Fruit fly (Drosophila melanogaster) whole organism, embryonic: ENCODE results near the gene Cyp4d1.

Experiments
- Bdp1 ChIP-seq: fragments of 200-800 bp; sonication (Bioruptor generic); optimal IDR thresholded peaks from 3 replicates; lab custom pipeline; 2016; ENCODE audit warnings: missing biosample characterization, missing genetic modification characterization
- CG10366 ChIP-seq: fragments of 200-800 bp; sonication (Bioruptor generic); IDR thresholded peaks from 2 replicates; pipeline ENCODE4 v1.3.6; 2022; ENCODE audit warnings: missing biosample characterization, missing genetic modification characterization
- CG11085 ChIP-seq: fragments of 200-800 bp; sonication (Bioruptor generic); IDR thresholded peaks from 2 replicates; pipeline ENCODE4 v1.3.6; 2022; ENCODE audit warnings: missing biosample characterization, missing genetic modification characterization
- CG11093 ChIP-seq: fragments of 200-800 bp; sonication (Bioruptor generic); IDR thresholded peaks from 3 replicates; pipeline ENCODE4 v1.3.6; 2022; ENCODE audit warnings: missing biosample characterization, missing genetic modification characterization
- CG11247 ChIP-seq: fragments of 200-800 bp; sonication (Bioruptor generic); IDR thresholded peaks from 2 replicates; pipeline ENCODE4 v1.3.6; 2022; ENCODE audit warnings: missing biosample characterization, missing genetic modification characterization
- CG12769 ChIP-seq: fragments of 200-800 bp; sonication (Bioruptor generic); optimal IDR thresholded peaks from 2 replicates; lab custom pipeline; 2019; ENCODE audit warnings: missing biosample characterization, mild to moderate bottlenecking, missing genetic modification characterization, moderate library complexity
- CG12942 ChIP-seq: fragments of 200-800 bp; sonication (Bioruptor generic); optimal IDR thresholded peaks from 3 replicates; lab custom pipeline; 2016; ENCODE audit warnings: missing biosample characterization, missing genetic modification characterization
- CG15073 ChIP-seq: fragments of 200-800 bp; sonication (Bioruptor generic); optimal IDR thresholded peaks from 2 replicates; lab custom pipeline; 2016; ENCODE audit warnings: missing biosample characterization, missing genetic modification characterization
- CG1603 ChIP-seq: fragments of 200-800 bp; sonication (Bioruptor generic); optimal IDR thresholded peaks from 2 replicates; lab custom pipeline; 2019; ENCODE audit warnings: missing biosample characterization, mild to moderate bottlenecking, missing genetic modification characterization, moderate library complexity
- CG16779 ChIP-seq: fragments of 200-800 bp; sonication (Bioruptor generic); IDR thresholded peaks from 2 replicates; pipeline ENCODE4 v1.3.6; 2022; ENCODE audit warnings: missing biosample characterization, missing genetic modification characterization
- CG17186 ChIP-seq: fragments of 200-800 bp; sonication (Bioruptor generic); optimal IDR thresholded peaks from 3 replicates; lab custom pipeline; 2017; ENCODE audit warnings: missing biosample characterization, missing genetic modification reagents, missing genetic modification characterization
- CG18262 ChIP-seq: fragments of 200-800 bp; optimal IDR thresholded peaks from 3 replicates; lab custom pipeline; 2019; ENCODE audit warnings: missing biosample characterization, mild to moderate bottlenecking, missing genetic modification characterization, moderate library complexity
- CG18599 ChIP-seq: fragments of 200-800 bp; sonication (Bioruptor generic); optimal IDR thresholded peaks from 3 replicates; lab custom pipeline; 2017; ENCODE audit warnings: missing biosample characterization, missing genetic modification characterization, mild to moderate bottlenecking, moderate library complexity, missing genetic modification reagents
- CG2889 ChIP-seq: fragments of 200-800 bp; sonication (Bioruptor generic); IDR thresholded peaks from 3 replicates; pipeline ENCODE4 v1.3.6; 2022; ENCODE audit warnings: missing biosample characterization, missing genetic modification characterization
- CG43689 ChIP-seq: fragments of 200-800 bp; sonication (Bioruptor generic); IDR thresholded peaks from 2 replicates; pipeline ENCODE4 v1.3.6; 2022; ENCODE audit warnings: missing biosample characterization, missing genetic modification characterization
- CG4404 ChIP-seq: fragments of 200-800 bp; sonication (Bioruptor generic); IDR thresholded peaks from 2 replicates; pipeline ENCODE4 v1.3.6; 2022; ENCODE audit warnings: missing biosample characterization, missing genetic modification characterization
- CG6854 ChIP-seq: fragments of 200-800 bp; sonication (Bioruptor generic); optimal IDR thresholded peaks from 3 replicates; lab custom pipeline; 2017; ENCODE audit warnings: missing biosample characterization, mild to moderate bottlenecking, missing genetic modification characterization
- CG8281 ChIP-seq: fragments of 200-800 bp; sonication (Bioruptor generic); optimal IDR thresholded peaks from 2 replicates; lab custom pipeline; 2018; ENCODE audit warnings: missing biosample characterization, mild to moderate bottlenecking, missing genetic modification characterization, moderate library complexity
- CG8478 ChIP-seq: fragments of >200 bp; optimal IDR thresholded peaks from 2 replicates; lab custom pipeline; 2018
- CG9876 ChIP-seq: fragments of 200-800 bp; sonication (Bioruptor generic); optimal IDR thresholded peaks from 2 replicates; lab custom pipeline; 2016; ENCODE audit warnings: missing biosample characterization, missing genetic modification characterization
- CHES-1-like ChIP-seq: fragments of 200-800 bp; sonication (Bioruptor generic); optimal IDR thresholded peaks from 2 replicates; lab custom pipeline; 2016; ENCODE audit warnings: missing biosample characterization, missing genetic modification characterization
- Camta ChIP-seq: fragments of 200-800 bp; sonication (Bioruptor generic); optimal IDR thresholded peaks from 2 replicates; lab custom pipeline; 2016; ENCODE audit warnings: missing biosample characterization, missing genetic modification characterization
- Chrac-16 ChIP-seq: fragments of 200-800 bp; sonication (Bioruptor generic); optimal IDR thresholded peaks from 3 replicates; lab custom pipeline; 2016; ENCODE audit warnings: missing biosample characterization, missing genetic modification characterization
- HLH54F ChIP-seq: fragments of 200-800 bp; sonication (Bioruptor generic); optimal IDR thresholded peaks from 3 replicates; lab custom pipeline; 2016; ENCODE audit warnings: missing biosample characterization, missing genetic modification characterization
- Lim3 ChIP-seq: fragments of 200-800 bp; sonication (Bioruptor generic); IDR thresholded peaks from 2 replicates; pipeline ENCODE4 v1.3.6; 2022; ENCODE audit warnings: missing biosample characterization, missing genetic modification characterization
- NK7.1 ChIP-seq: fragments of 200-800 bp; sonication (Bioruptor generic); optimal IDR thresholded peaks from 3 replicates; lab custom pipeline; 2016; ENCODE audit warnings: missing biosample characterization, missing genetic modification characterization
- Opbp ChIP-seq: fragments of 200-800 bp; sonication (Bioruptor generic); IDR thresholded peaks from 3 replicates; pipeline ENCODE4 v1.3.6; 2022; ENCODE audit warnings: missing biosample characterization, missing genetic modification characterization; ENCODE audit not compliant: partially characterized antibody
- PHDP ChIP-seq: fragments of 200-800 bp; sonication (Bioruptor generic); optimal IDR thresholded peaks from 3 replicates; lab custom pipeline; 2018; ENCODE audit warnings: missing biosample characterization, mild to moderate bottlenecking, missing genetic modification characterization, moderate library complexity
- Rx ChIP-seq: fragments of 200-800 bp; sonication (Bioruptor generic); IDR thresholded peaks from 2 replicates; pipeline ENCODE4 v1.3.6; 2022; ENCODE audit warnings: missing biosample characterization, missing genetic modification characterization
- Sry-β ChIP-seq: fragments of 200-800 bp; sonication (Bioruptor generic); optimal IDR thresholded peaks from 2 replicates; lab custom pipeline; 2018; ENCODE audit warnings: missing biosample characterization, mild to moderate bottlenecking, missing genetic modification characterization, moderate library complexity
- ac ChIP-seq: fragments of 200-800 bp; sonication (Bioruptor generic); optimal IDR thresholded peaks from 3 replicates; lab custom pipeline; 2017; ENCODE audit warnings: missing biosample characterization, mild to moderate bottlenecking, missing genetic modification characterization
- btn ChIP-seq: fragments of 200-800 bp; sonication (Bioruptor generic); optimal IDR thresholded peaks from 2 replicates; lab custom pipeline; 2016; ENCODE audit warnings: missing biosample characterization, missing genetic modification characterization
- corto ChIP-seq: fragments of 200-800 bp; sonication (Bioruptor generic); optimal IDR thresholded peaks from 2 replicates; lab custom pipeline; 2016; ENCODE audit warnings: missing biosample characterization, mild to moderate bottlenecking, missing genetic modification characterization, moderate library complexity
- crol ChIP-seq: fragments of 200-800 bp; sonication (Bioruptor generic); IDR thresholded peaks from 2 replicates; pipeline ENCODE4 v1.3.6; 2022; ENCODE audit warnings: missing biosample characterization, missing genetic modification characterization
- hkb ChIP-seq, 2 experiments: fragments of 200-800 bp in 1 of 2; fragments of >200 bp in 1 of 2; sonication (Bioruptor generic) in 1 of 2; IDR thresholded peaks in 1 of 2; optimal IDR thresholded peaks in 1 of 2; 2 replicates each; pipeline versions ENCODE4 v1.3.6 to Lab custom; 2017 to 2022; ENCODE audit warnings: missing biosample characterization in 1 of 2, missing genetic modification characterization in 1 of 2
- mld ChIP-seq: fragments of 200-800 bp; sonication (Bioruptor generic); IDR thresholded peaks from 3 replicates; pipeline ENCODE4 v1.3.6; 2022; ENCODE audit warnings: missing biosample characterization, missing genetic modification characterization; ENCODE audit not compliant: partially characterized antibody
- nerfin-1 ChIP-seq: fragments of 200-800 bp; sonication (Bioruptor generic); optimal IDR thresholded peaks from 3 replicates; lab custom pipeline; 2019; ENCODE audit warnings: missing biosample characterization, mild to moderate bottlenecking, missing genetic modification characterization, moderate library complexity
- nerfin-2 ChIP-seq: fragments of 200-800 bp; sonication (Bioruptor generic); IDR thresholded peaks from 2 replicates; pipeline ENCODE4 v1.3.6; 2022; ENCODE audit warnings: missing biosample characterization, missing genetic modification characterization; ENCODE audit not compliant: partially characterized antibody
- nom ChIP-seq: fragments of 200-800 bp; sonication (Bioruptor generic); optimal IDR thresholded peaks from 2 replicates; lab custom pipeline; 2017; ENCODE audit warnings: missing biosample characterization, missing genetic modification characterization, mild to moderate bottlenecking, moderate library complexity, missing genetic modification reagents
- pb ChIP-seq: fragments of 200-800 bp; sonication (Bioruptor generic); optimal IDR thresholded peaks from 3 replicates; lab custom pipeline; 2016; ENCODE audit warnings: missing biosample characterization, missing genetic modification characterization
- ranshi ChIP-seq: fragments of 200-800 bp; sonication (Bioruptor generic); IDR thresholded peaks from 2 replicates; pipeline ENCODE4 v1.3.6; 2022; ENCODE audit warnings: missing biosample characterization, missing genetic modification characterization
- scrt ChIP-seq: fragments of 200-800 bp; sonication (Bioruptor generic); optimal IDR thresholded peaks from 2 replicates; lab custom pipeline; 2018; ENCODE audit warnings: missing biosample characterization, mild to moderate bottlenecking, missing genetic modification characterization, moderate library complexity
- seq ChIP-seq: fragments of 200-800 bp; sonication (Bioruptor generic); IDR thresholded peaks from 2 replicates; pipeline ENCODE4 v1.3.6; 2022; ENCODE audit warnings: missing biosample characterization, missing genetic modification characterization
- shn ChIP-seq: fragments of 200-800 bp; sonication (Bioruptor generic); optimal IDR thresholded peaks from 3 replicates; lab custom pipeline; 2016; ENCODE audit warnings: missing biosample characterization, missing genetic modification characterization
- sqz ChIP-seq: fragments of 200-800 bp; sonication (Bioruptor generic); optimal IDR thresholded peaks from 3 replicates; lab custom pipeline; 2018; ENCODE audit warnings: missing biosample characterization, mild to moderate bottlenecking, missing genetic modification characterization
- stwl ChIP-seq: fragments of 200-800 bp; sonication (Bioruptor generic); optimal IDR thresholded peaks from 3 replicates; lab custom pipeline; 2018; ENCODE audit warnings: missing biosample characterization, mild to moderate bottlenecking, missing genetic modification characterization, moderate library complexity
- sug ChIP-seq: fragments of 200-800 bp; optimal IDR thresholded peaks from 2 replicates; lab custom pipeline; 2019; ENCODE audit warnings: missing biosample characterization, mild to moderate bottlenecking, missing genetic modification characterization, moderate library complexity
- trem ChIP-seq: fragments of 200-800 bp; optimal IDR thresholded peaks from 3 replicates; lab custom pipeline; 2019; ENCODE audit warnings: missing biosample characterization, mild to moderate bottlenecking, missing genetic modification characterization, moderate library complexity
- tx ChIP-seq: fragments of 200-800 bp; sonication (Bioruptor generic); optimal IDR thresholded peaks from 2 replicates; lab custom pipeline; 2016; ENCODE audit warnings: missing biosample characterization, missing genetic modification characterization

The Cyp4d1 gene

dm6 chrX:2135868-2136787 is 25.9 kb downstream of the Cyp4d1 start (continued):
- TF ChIP-seq shn (GFP tag; lab: Kevin White, UChicago) (no peak), crol (no peak), CG4404 (peak; percentile 52), HLH54F (GFP tag; lab: Kevin White, UChicago) (no peak), ac (GFP tag; lab: Kevin White, UChicago) (no peak), nom (GFP tag; lab: Kevin White, UChicago) (no peak), CG9876 (GFP tag; lab: Kevin White, UChicago) (no peak), Lim3 (GFP tag; lab: Robert Waterston, UW) (no peak), CG11085 (GFP tag; lab: Robert Waterston, UW) (no peak), sug (tag; lab: Kevin White, UChicago) (no peak), CG2889 (GFP tag; lab: Robert Waterston, UW) (no peak), NK7.1 (GFP tag; lab: Kevin White, UChicago) (no peak), mld (GFP tag; lab: Robert Waterston, UW) (no peak), CG18262 (peak; percentile 6), CG10366 (GFP tag; lab: Robert Waterston, UW) (peak; percentile 39; the same call in 1 of the 2 replicates), CHES-1-like (GFP tag; lab: Kevin White, UChicago) (peak; percentile 14), tx (GFP tag; lab: Kevin White, UChicago) (no peak), ranshi (GFP tag; lab: Robert Waterston, UW) (no peak), sqz (GFP tag; lab: Kevin White, UChicago) (no peak), CG16779 (GFP tag; lab: Robert Waterston, UW) (no peak), scrt (peak; percentile 26), PHDP (no peak), stwl (tag; lab: Kevin White, UChicago) (no peak), nerfin-2 (GFP tag; lab: Robert Waterston, UW) (no peak), CG6854 (GFP tag; lab: Kevin White, UChicago) (no peak), CG12769 (tag; lab: Kevin White, UChicago) (no peak), nerfin-1 (tag; lab: Kevin White, UChicago) (no peak), CG43689 (GFP tag; lab: Robert Waterston, UW) (no peak), btn (no peak), Chrac-16 (GFP tag; lab: Kevin White, UChicago) (no peak), CG17186 (no peak), Camta (GFP tag; lab: Kevin White, UChicago) (no peak), CG18599 (peak; percentile 52), seq (GFP tag; lab: Robert Waterston, UW) (no peak), CG11093 (GFP tag; lab: Robert Waterston, UW) (0 out of 3 replicates have a peak, but pooled peaks have one; percentile 45), CG11247 (GFP tag; lab: Robert Waterston, UW) (peak; percentile 43), trem (tag; lab: Kevin White, UChicago) (no peak), CG1603 (tag; lab: Kevin White, UChicago) (peak; percentile 47), hkb (optimal IDR thresholded peaks at IDR 0.05; lab: Kevin White, UChicago) (no peak), hkb (GFP tag; IDR thresholded peaks at IDR 0.05; lab: Robert Waterston, UW) (no peak; the same call in 1 of the 2 replicates), CG15073 (GFP tag; lab: Kevin White, UChicago) (no peak), CG8281 (tag; lab: Kevin White, UChicago) (no peak), Opbp (no peak), CG12942 (GFP tag; lab: Kevin White, UChicago) (peak; percentile 15), CG8478 (lab: Kevin White, UChicago) (no peak), Bdp1 (GFP tag; lab: Kevin White, UChicago) (no peak), pb (GFP tag; lab: Kevin White, UChicago) (peak; percentile 12), corto (GFP tag; lab: Kevin White, UChicago) (no peak), Sry-β (no peak), Rx (GFP tag; lab: Robert Waterston, UW) (peak; percentile 27; the same call in 1 of the 2 replicates)
